Worm (Caenorhabditis elegans) whole organism, L4/young adult: Measurements from ENCODE around the gene acs-7.

Experiments used
- W03F9.2 ChIP-seq: fragments of 150-350 bp; optimal IDR thresholded peaks from 2 replicates; lab custom pipeline; 2014; ENCODE audit warnings: missing biosample characterization, missing genetic modification characterization
- dao-5 ChIP-seq: sonication (generic microtip); optimal IDR thresholded peaks from 2 replicates; lab custom pipeline; 2016; ENCODE audit warnings: missing genotype, missing genetic modification characterization, moderate library complexity, missing compliant biosample characterization
- him-1 ChIP-seq: sonication (generic microtip); optimal IDR thresholded peaks from 2 replicates; lab custom pipeline; 2016; ENCODE audit warnings: missing genotype, missing genetic modification reagents, missing genetic modification characterization, missing compliant biosample characterization

acs-7 gene

DNA sequence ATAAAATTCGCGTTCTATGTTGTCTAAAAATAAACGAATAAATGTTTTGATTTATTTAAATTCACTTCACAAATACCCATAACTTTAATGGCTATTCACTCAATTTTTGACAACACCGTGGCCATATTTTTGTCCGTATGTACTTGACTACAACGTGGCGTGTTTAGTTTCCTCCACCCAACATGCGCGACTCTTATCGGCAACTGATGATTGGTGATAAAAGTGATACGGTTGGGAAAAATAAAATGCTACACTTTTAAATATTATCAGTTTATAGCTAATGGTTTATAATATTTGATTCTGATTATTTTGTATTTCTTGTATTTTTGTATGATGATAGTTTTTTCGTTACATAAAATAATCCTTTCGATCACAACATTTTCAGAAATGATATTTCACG lies at the start of gene acs-7:
Gene acs-7, plus strand, starts transcription at position 386 of the 400 bp plus-strand sequence.
- TF ChIP-seq dao-5: no peak
- no peak for TF ChIP-seq him-1 (tag; lab: Kevin White, UChicago)
- no peak for TF ChIP-seq W03F9.2

DNA sequence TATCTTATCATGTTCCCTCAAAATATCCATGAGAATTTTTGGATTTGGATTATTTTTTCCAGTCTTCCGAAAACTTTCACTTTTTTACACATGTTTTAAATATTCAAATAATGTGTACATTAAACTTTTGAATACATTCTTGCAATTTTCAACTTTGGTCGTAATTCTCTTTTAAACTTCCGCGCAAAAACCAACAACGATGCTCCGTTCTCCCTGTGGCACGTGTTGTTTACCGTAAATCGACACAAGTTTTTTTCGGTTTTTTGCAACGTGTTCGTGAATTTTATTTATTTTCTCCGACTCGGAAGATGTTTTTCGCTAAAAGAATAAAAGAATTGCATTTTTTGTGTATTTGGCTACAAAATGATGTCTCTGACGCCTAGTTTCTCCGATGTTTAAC lies 49.0 kb upstream of the acs-7 start:
- TF ChIP-seq dao-5: no peak
- no peak for TF ChIP-seq W03F9.2
- no peak for TF ChIP-seq him-1 (tag; lab: Kevin White, UChicago)

DNA sequence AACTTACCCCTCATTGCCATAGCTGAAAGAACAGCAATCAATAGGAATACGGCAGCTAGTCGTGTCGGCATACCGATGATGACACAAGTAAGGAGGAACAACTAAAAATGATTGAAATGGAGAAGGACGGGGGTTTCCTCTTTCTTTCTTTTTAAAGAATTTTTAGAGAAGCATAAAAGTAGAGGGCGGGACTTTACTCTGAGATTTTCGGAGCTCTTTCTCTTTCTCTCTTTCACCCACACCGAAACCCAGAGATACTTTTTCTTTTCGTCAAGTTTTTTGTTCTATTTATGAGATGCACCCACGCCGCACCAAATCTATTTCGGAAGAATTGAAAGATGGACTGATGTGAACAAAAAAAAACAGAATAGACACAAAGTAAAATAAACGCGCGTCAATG lies 45.2 kb upstream of the acs-7 start, which contains the start of gene T26C5.5:
Gene T26C5.5, minus strand, starts transcription at position 101 of the 400 bp plus-strand sequence.
- no peak for TF ChIP-seq him-1 (tag; lab: Kevin White, UChicago)
- TF ChIP-seq dao-5: no peak
- TF ChIP-seq W03F9.2: no peak

DNA sequence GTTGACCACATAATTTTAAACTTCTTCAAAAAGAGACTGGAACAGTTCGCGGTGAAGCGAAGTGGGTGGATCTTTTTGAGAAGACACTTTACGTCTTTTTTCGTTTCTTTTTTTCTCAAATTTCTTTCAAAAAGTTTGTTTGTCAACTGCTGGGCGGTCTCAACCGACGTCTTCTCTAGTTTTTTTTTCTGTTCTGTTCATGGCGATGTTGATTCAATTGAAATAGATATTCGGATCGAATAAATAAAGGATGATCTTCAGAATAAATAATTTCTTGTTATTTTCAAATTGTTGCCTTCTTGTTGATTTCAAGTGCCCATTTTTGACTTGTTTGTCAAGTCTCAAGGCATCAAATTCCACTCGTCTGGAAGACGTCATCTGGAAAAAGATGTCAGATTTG lies 41.4 kb upstream of the acs-7 start, which contains the start of gene T26C5.4:
Gene T26C5.4, minus strand, starts transcription at position 101 of the 400 bp plus-strand sequence.
- no peak for TF ChIP-seq W03F9.2
- TF ChIP-seq him-1 (tag; lab: Kevin White, UChicago): no peak
- TF ChIP-seq dao-5: no peak

DNA sequence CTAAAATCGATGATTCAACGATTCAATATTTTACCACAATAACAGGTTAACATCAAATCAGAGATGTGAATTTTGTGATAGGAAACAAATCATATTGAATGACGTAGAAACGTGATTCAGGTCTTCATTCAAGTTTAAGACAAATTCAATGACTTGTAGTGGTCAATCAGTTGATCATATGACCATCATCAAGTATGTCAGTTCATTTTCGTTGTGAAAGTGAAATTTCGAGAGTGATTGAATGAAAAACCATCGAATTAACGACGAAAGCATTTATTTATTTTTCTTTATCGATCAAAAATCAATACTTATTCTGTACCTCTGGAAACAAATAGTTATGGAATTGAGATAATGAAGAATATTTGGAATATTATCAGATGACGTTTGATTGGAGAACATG lies 40.3 kb upstream of the acs-7 start:
- no peak for TF ChIP-seq dao-5
- TF ChIP-seq W03F9.2: no peak
- no peak for TF ChIP-seq him-1 (tag; lab: Kevin White, UChicago)

DNA sequence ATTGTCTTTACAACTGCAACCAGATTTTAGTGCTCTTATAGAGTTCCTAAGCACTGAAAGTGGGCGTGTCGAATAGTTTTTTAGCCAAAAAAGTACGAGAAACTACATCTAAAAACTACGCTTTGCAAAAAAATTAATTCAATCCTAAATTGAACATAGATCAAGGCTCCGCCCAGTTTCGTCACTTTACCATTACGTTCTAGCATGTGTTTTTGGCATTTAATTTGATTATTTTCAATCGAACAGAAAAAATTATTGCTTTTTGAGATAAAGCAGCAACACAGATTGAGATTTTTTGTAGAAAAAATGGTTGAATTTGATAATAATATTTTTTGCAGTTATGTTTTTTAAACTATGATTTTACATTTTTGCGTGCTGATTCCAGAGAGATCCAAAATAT lies 37.6 kb upstream of the acs-7 start, which contains the start of gene nlp-82:
Gene nlp-82, minus strand, starts transcription at position 101 of the 400 bp plus-strand sequence.
- TF ChIP-seq W03F9.2 (no peak), him-1 (tag; lab: Kevin White, UChicago) (no peak), dao-5 (no peak)

DNA sequence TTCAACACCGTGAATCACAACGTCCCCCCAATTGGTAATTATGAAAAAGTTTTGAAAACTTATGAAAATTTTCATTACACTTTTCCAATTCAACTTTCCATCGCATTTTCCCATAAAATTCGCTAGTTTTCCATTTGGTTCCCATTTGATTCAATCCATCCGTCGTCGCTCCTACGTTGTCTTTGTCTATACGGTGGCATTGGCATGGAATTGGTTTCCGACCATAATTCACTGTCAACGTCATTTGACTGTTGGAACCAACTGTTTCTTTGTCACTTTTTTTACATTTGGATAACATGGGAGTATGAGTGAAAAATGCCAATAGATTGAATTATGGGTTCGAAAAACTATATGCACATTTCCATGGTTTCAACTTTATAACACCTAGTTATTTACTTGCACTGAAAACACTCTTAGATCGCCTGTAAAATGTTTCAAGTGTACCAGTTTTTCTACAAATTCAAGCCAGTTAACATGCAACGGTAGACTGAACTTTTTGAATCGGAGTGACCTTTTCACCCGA lies 33.7 kb upstream of the acs-7 start:
- TF ChIP-seq W03F9.2 (no peak), dao-5 (no peak), him-1 (tag; lab: Kevin White, UChicago) (no peak)

DNA sequence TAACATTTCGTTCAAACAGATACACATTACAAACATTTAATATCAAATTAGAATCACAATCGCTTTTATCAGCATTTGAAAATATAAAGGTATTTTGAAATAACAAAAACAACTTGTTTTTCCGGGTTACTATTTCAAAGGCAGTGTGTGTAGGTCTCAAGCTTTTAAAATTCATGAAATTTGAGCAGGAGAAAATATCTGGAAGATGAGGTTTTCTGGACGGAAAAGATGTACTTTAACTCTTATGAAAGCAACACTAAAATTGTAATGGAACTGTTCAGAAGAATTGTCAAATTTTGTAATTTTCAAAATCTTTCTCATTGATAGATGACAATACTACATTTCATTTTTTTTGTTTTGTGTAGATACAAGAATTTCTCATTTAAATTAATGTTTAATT lies 33.3 kb upstream of the acs-7 start:
- TF ChIP-seq W03F9.2 (no peak), dao-5 (no peak), him-1 (tag; lab: Kevin White, UChicago) (no peak)

DNA sequence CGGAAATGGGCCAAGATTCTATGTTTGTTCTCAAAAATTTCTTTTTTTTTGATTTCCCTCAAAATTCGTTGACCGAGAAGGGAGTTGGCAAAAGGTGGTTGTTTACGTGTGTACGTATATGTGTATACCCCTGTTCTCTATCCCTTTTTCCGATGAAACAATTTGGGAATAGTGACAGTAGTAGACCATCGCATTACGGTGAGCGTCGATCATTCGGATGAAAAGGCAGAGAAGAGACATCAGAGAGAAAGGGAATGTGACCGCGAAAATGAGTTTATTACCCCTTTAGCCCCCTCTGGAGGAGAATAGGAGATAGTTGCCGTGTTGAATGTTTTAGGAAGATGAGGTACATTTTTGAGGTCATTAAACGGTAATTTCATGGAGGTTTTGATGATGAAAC lies 31.8 kb upstream of the acs-7 start:
- TF ChIP-seq dao-5 (no peak), him-1 (tag; lab: Kevin White, UChicago) (no peak), W03F9.2 (no peak)

DNA sequence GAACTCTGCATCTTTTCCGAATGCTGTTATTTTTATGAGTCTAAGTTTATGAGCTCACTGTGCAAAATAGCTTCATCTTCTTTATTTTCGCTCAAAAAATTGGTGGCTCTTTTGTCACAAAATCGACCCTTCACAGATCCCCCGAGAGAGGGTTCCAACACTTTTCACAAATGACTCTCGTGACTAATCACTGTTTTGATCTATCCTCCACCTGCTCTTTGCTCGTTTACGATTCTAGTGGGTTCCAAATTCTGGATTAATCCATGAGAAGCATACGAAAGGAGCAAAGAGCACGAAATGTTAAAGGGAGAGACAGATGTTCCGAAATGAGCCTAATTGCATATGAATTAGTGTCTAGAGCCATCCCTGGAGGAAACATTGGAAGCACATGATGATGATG lies 30.4 kb upstream of the acs-7 start:
- TF ChIP-seq him-1 (tag; lab: Kevin White, UChicago): no peak
- no peak for TF ChIP-seq W03F9.2
- no peak for TF ChIP-seq dao-5

DNA sequence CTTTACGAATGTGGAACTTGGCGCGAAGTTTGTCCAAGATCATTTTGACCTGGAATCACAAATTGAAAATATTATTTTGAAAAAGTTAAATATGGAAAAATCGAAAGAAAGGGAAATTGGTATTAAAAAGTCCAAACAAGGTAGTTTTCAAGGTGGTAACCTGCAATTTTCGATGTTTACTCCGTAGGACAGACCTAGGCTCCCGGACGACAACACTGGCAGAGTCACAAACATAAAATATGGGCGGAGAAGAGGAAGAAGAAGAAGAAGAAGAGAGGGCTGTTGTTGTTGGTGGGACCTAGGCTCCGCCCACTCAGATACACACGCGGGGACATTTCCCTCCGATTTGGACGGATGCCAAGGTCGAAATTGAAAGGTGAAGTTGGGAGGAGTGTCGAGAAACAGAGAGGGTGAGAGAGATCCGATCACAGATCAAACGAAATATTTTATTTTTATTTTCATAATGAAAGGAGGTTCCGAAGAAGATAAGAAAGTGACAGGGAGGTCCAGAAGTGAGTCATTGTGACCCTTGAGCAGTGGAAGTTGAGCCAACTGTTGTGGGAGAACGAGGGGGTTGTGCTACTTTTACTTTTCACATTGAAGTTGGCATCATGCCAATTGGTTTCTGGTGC lies 29.8 kb upstream of the acs-7 start, which contains the start of gene aqp-2:
Gene aqp-2, minus strand, starts transcription at position 51 of the 632 bp plus-strand sequence.
- TF ChIP-seq dao-5 (no peak), W03F9.2 (no peak), him-1 (tag; lab: Kevin White, UChicago) (no peak)

DNA sequence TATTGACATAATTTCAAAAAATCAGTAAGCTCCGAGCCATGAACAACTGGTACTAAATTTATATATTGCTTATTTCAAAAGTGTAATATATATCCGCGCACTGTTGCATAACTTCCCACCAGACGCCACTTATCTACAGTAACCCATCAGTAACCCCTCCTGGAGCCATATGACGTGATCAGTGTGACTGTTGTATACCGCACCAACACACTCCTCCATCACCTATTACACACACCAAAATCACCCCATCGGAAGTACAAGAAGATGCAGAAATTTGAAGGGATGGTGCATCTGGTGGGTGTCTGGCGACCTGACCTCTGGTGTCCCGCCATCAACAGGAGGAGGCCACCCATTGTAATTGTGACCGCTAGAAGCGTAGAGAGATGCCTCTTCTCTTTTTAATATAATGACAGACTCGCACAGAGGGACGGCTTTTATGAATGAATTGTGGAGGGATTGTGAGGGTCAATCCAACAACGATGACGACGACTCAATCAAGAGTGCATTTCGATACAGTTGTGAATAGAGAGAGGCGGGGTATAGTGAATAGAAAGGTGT lies 28.9 kb upstream of the acs-7 start:
- TF ChIP-seq him-1 (tag; lab: Kevin White, UChicago) (no peak), dao-5 (no peak), W03F9.2 (no peak)

DNA sequence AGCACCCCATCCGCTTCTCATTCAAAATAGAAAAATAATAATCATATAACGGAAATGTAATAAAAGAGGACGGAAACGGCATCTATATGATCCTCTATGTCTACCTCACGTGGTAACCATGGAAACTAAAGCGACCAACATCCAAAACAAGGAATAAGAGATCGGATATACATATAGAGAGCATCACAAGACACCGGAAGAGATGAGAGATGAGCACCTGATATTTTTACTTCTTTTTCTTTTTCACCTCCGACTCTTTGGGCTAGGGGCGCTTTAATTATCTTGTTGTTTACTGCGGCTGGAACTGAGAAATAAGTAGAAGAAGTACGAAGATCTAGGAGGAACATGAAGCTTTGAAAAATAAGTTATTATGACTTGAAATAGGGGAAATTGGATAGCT lies 28.0 kb upstream of the acs-7 start:
- TF ChIP-seq him-1 (tag; lab: Kevin White, UChicago) (no peak), dao-5 (no peak), W03F9.2 (no peak)

DNA sequence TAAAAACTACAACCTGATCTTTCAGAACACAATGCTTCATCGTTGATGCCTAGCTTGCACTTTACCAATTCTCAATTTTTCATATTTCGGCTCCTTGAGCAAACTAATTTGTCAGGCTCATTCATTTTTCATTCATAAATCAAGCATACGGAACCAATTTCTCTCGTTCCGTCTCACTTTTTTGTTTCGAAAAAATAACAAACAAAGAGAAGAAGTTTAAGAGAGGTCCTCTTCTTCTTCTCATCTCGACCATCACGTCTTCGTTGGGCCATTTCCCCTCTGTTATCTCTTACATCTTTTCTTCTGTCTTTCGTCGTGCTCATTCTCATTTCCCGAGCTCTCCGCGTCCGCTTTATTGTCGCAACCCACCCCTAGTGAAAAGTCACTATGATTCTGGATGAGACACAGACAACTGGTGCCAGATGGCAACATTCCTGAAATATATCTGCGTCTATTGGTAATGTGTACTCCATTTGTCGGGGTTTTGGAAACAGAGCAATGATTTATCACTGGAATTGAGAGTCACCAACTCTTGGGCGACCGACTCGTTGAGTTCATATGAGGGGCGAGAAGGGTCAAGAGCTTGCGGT lies 27.0 kb upstream of the acs-7 start:
- no peak for TF ChIP-seq W03F9.2
- no peak for TF ChIP-seq him-1 (tag; lab: Kevin White, UChicago)
- TF ChIP-seq dao-5: no peak

DNA sequence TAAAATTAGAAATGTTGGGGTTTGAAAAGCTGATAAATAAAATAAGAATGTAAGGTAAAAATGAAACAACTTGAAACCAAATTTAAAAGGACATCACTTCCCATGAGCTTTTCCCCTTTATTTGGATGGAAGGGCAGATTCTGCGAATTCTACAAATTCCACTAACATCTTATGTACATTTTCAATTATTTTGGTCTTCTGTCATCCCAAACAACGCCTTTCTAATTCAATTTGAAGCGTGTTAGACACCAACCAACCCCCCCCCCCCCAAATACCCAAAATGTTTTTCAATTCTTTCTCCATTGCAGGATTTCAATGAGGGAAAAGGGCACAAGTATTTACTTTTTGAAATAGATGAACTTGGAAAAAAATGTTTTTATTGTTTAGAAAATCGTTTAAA lies 26.1 kb upstream of the acs-7 start:
- TF ChIP-seq him-1 (tag; lab: Kevin White, UChicago): no peak
- TF ChIP-seq W03F9.2: no peak
- TF ChIP-seq dao-5: no peak
